Fruit fly (Drosophila melanogaster) whole organism, embryonic: ENCODE results near the gene CG7906.

Experiments
- CG10321 ChIP-seq: fragments of 200-800 bp; sonication (Bioruptor generic); IDR thresholded peaks from 2 replicates; pipeline ENCODE4 v1.3.6; 2022; ENCODE audit warnings: missing biosample characterization, missing genetic modification characterization
- CG11456 ChIP-seq: fragments of 200-800 bp; sonication (Bioruptor generic); IDR thresholded peaks from 3 replicates; pipeline ENCODE4 v1.3.6; 2022; ENCODE audit warnings: missing biosample characterization, missing genetic modification characterization
- CG12155 ChIP-seq: fragments of 200-800 bp; sonication (Bioruptor generic); optimal IDR thresholded peaks from 3 replicates; lab custom pipeline; 2016; ENCODE audit warnings: missing biosample characterization, missing genetic modification characterization
- Sox102F ChIP-seq: fragments of 200-800 bp; sonication (Bioruptor generic); optimal IDR thresholded peaks from 2 replicates; lab custom pipeline; 2018; ENCODE audit warnings: missing biosample characterization, mild to moderate bottlenecking, missing genetic modification characterization, moderate library complexity
- aop ChIP-seq: fragments of 200-800 bp; sonication (Bioruptor generic); IDR thresholded peaks from 2 replicates; pipeline ENCODE4 v1.3.6; 2022; ENCODE audit warnings: missing biosample characterization, missing genetic modification characterization
- bigmax ChIP-seq: fragments of 200-800 bp; sonication (Bioruptor generic); optimal IDR thresholded peaks from 2 replicates; lab custom pipeline; 2018; ENCODE audit warnings: missing biosample characterization, mild to moderate bottlenecking, missing genetic modification characterization
- chif ChIP-seq, 2 experiments: fragments of 200-800 bp; sonication (Bioruptor generic); optimal IDR thresholded peaks; 3 replicates each; lab custom pipeline; 2016; ENCODE audit warnings: missing biosample characterization in 2 of 2, missing genetic modification characterization in 2 of 2
- ranshi ChIP-seq: fragments of 200-800 bp; sonication (Bioruptor generic); IDR thresholded peaks from 2 replicates; pipeline ENCODE4 v1.3.6; 2022; ENCODE audit warnings: missing biosample characterization, missing genetic modification characterization
- sr ChIP-seq: fragments of 200-800 bp; sonication (Bioruptor generic); IDR thresholded peaks from 3 replicates; pipeline ENCODE4 v1.3.6; 2022; ENCODE audit warnings: missing biosample characterization, missing genetic modification characterization
- stc ChIP-seq: fragments of 200-800 bp; sonication (Bioruptor generic); IDR thresholded peaks from 2 replicates; pipeline ENCODE4 v1.3.6; 2022; ENCODE audit warnings: missing biosample characterization, missing genetic modification characterization
- trh ChIP-seq: fragments of 200-800 bp; sonication (Bioruptor generic); optimal IDR thresholded peaks from 2 replicates; lab custom pipeline; 2016; ENCODE audit warnings: missing biosample characterization, missing genetic modification characterization
- zf30C ChIP-seq: fragments of 200-800 bp; sonication (Bioruptor generic); optimal IDR thresholded peaks from 3 replicates; lab custom pipeline; 2018; ENCODE audit warnings: missing biosample characterization, mild to moderate bottlenecking, missing genetic modification characterization

dm6 chr3L:14220611-14221497 is 15.6 kb upstream of the CG7906 start:
- no peak for TF ChIP-seq trh (GFP tag; lab: Kevin White, UChicago)
- no peak for TF ChIP-seq ranshi
- TF ChIP-seq CG11456: no peak
- no peak for TF ChIP-seq CG12155 (GFP tag; lab: Kevin White, UChicago)
- no peak for TF ChIP-seq zf30C (GFP tag; lab: Kevin White, UChicago)
- no peak for TF ChIP-seq chif (GFP tag; optimal IDR thresholded peaks at IDR 0.05; lab: Kevin White, UChicago)
- no peak for TF ChIP-seq stc (GFP tag; lab: Robert Waterston, UW)
- TF ChIP-seq aop: no peak
- no peak for TF ChIP-seq Sox102F (GFP tag; lab: Kevin White, UChicago)
- no peak for TF ChIP-seq CG10321 (GFP tag; lab: Robert Waterston, UW)
- no peak for TF ChIP-seq bigmax (GFP tag; lab: Kevin White, UChicago)
- TF ChIP-seq sr (GFP tag; lab: Robert Waterston, UW): no peak
